Worm (Caenorhabditis elegans): ENCODE measurements around the gene F55C5.10.

Gene F55C5.10

DNA sequence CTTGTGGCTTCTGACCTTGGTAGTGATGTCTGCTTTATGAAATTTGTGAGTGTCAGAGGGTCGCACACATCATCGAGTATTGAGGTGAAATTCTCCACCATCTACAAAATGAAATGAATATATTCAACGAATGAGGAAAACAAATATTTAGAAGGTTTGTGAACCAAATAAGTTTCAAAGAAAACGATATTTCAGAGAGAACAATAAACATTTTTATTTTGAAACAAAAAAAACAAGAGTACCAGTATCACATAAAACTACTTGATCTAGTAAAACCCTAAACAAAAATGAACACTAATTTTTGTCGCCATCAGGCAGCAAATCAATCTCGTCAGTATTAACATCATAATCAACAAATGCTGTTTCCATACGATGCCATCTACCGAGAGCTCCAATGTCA, 33.8 kb downstream of the F55C5.10 start, which contains the start of gene R04F11.3:
TSS of gene R04F11.3 (minus strand) at position 101 of the 400 bp plus-strand sequence.
- TF ChIP-seq cog-1 (tag; optimal IDR thresholded peaks at IDR 0.05) (no peak), ztf-23 (GFP tag; IDR thresholded peaks at IDR 0.05) (no peak), ref-1 (GFP tag; conservative IDR thresholded peaks at IDR 0.05) (no peak), klf-2 (GFP tag; conservative IDR thresholded peaks at IDR 0.05) (no peak), ztf-29 (GFP tag; IDR thresholded peaks at IDR 0.05) (no peak), flt-1 (GFP tag; IDR thresholded peaks at IDR 0.05) (no peak), T22C8.4 (GFP tag; IDR thresholded peaks at IDR 0.05) (no peak)

- no peak for TF ChIP-seq ztf-29 (GFP tag; IDR thresholded peaks at IDR 0.05)
- TF ChIP-seq T22C8.4 (GFP tag; IDR thresholded peaks at IDR 0.05), result no peak
- no peak for TF ChIP-seq med-1 (GFP tag; optimal IDR thresholded peaks at IDR 0.05; ENCODE audit: insufficient read depth)
- no peak for TF ChIP-seq klf-2 (GFP tag; conservative IDR thresholded peaks at IDR 0.05)
- TF ChIP-seq ztf-23 (GFP tag; IDR thresholded peaks at IDR 0.05), result no peak
- no peak for TF ChIP-seq flt-1 (GFP tag; IDR thresholded peaks at IDR 0.05)
- TF ChIP-seq cog-1 (tag; optimal IDR thresholded peaks at IDR 0.05), result peak; percentile 9
- TF ChIP-seq ref-1 (GFP tag; conservative IDR thresholded peaks at IDR 0.05), result no peak
Observed at ce11 chrV:12317894-12318553, 34.7 kb downstream of the F55C5.10 start, which contains the start of the genes R04F11.5 and R04F11.2. R04F11.5 (minus strand) TSS chrV:12318019. R04F11.2 (plus strand) TSS chrV:12318381.

DNA sequence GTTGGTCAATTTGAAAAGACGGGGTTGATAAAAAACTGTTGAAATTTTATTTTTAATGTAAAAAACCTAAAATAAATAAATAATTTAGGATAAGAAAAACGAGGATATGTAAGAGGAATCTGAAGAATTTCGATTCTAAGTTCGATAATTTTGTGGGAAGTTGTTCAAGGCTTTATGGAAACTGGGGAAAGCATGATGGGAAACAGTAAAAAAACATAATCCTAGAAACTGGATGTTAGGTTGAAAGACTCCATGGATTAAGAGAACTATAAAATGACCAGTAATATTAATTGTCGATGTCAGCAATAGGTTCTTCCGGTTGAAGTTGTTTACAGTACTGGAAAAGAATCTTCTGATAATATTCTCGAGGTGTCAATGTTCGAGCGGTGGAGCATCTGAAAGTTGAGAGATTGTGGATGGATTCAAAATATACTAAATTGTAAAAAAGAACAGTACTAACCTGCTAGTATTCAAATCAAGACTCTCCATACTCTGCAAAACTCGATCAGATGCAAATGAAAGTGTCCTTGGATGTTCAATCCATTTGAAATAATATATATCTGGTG, 37.1 kb downstream of the F55C5.10 start:
- TF ChIP-seq ref-1 (GFP tag; conservative IDR thresholded peaks at IDR 0.05) (no peak), ztf-29 (GFP tag; IDR thresholded peaks at IDR 0.05) (no peak)

- TF ChIP-seq klf-2 (GFP tag; conservative IDR thresholded peaks at IDR 0.05), result no peak
- no peak for TF ChIP-seq ztf-29 (GFP tag; IDR thresholded peaks at IDR 0.05)
- no peak for TF ChIP-seq cog-1 (tag; optimal IDR thresholded peaks at IDR 0.05)
- TF ChIP-seq tab-1 (GFP tag; IDR thresholded peaks at IDR 0.05), result no peak
- TF ChIP-seq ref-1 (GFP tag; conservative IDR thresholded peaks at IDR 0.05), result no peak
- TF ChIP-seq ztf-23 (GFP tag; IDR thresholded peaks at IDR 0.05), result no peak
- no peak for TF ChIP-seq med-1 (GFP tag; optimal IDR thresholded peaks at IDR 0.05; ENCODE audit: insufficient read depth)
- TF ChIP-seq T22C8.4 (GFP tag; IDR thresholded peaks at IDR 0.05), result no peak
- no peak for TF ChIP-seq flt-1 (GFP tag; IDR thresholded peaks at IDR 0.05)
Observed at ce11 chrV:12326638-12327037, 43.4 kb downstream of the F55C5.10 start.

ce11 chrV:12329173-12329572, 45.9 kb downstream of the F55C5.10 start:
- no peak for TF ChIP-seq flt-1 (GFP tag; IDR thresholded peaks at IDR 0.05)
- TF ChIP-seq klf-2 (GFP tag; conservative IDR thresholded peaks at IDR 0.05), result no peak
- no peak for TF ChIP-seq ztf-29 (GFP tag; IDR thresholded peaks at IDR 0.05)
- no peak for TF ChIP-seq med-1 (GFP tag; optimal IDR thresholded peaks at IDR 0.05; ENCODE audit: insufficient read depth)
- TF ChIP-seq ztf-23 (GFP tag; IDR thresholded peaks at IDR 0.05), result no peak
- no peak for TF ChIP-seq tab-1 (GFP tag; IDR thresholded peaks at IDR 0.05)
- no peak for TF ChIP-seq cog-1 (tag; optimal IDR thresholded peaks at IDR 0.05)
- TF ChIP-seq T22C8.4 (GFP tag; IDR thresholded peaks at IDR 0.05), result no peak
- TF ChIP-seq ref-1 (GFP tag; conservative IDR thresholded peaks at IDR 0.05), result no peak

DNA sequence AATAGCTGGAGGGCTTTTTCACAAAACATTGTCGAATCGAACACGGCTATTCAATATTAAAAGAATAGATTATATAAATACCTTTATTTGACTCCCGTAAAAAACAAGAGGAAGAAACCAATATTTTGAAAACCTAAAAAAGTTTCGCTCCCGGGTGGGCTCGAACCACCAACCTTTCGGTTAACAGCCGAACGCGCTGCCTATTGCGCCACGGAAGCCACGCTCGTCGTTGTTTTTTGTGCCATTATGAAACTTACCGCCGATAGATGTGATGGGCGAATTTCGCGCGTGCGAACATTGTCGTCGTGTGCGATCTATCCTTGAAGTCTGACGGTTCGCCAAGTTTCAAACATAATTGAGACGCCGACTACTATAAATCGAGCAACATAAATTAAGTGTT, 48.5 kb downstream of the F55C5.10 start:
- peak; percentile 71 for TF ChIP-seq ztf-23 (GFP tag; IDR thresholded peaks at IDR 0.05)
- peak; percentile 46; the same call in 1 of the 2 replicates for TF ChIP-seq ref-1 (GFP tag; conservative IDR thresholded peaks at IDR 0.05)
- TF ChIP-seq flt-1 (GFP tag; IDR thresholded peaks at IDR 0.05), result peak; percentile 79
- no peak for TF ChIP-seq klf-2 (GFP tag; conservative IDR thresholded peaks at IDR 0.05)
- TF ChIP-seq cog-1 (tag; optimal IDR thresholded peaks at IDR 0.05), result no peak
- TF ChIP-seq med-1 (GFP tag; optimal IDR thresholded peaks at IDR 0.05; ENCODE audit: insufficient read depth), result no peak
- peak; percentile 61; the same call in 1 of the 2 replicates for TF ChIP-seq tab-1 (GFP tag; IDR thresholded peaks at IDR 0.05)
- no peak for TF ChIP-seq T22C8.4 (GFP tag; IDR thresholded peaks at IDR 0.05)
- TF ChIP-seq ztf-29 (GFP tag; IDR thresholded peaks at IDR 0.05), result no peak

All from whole organism, midembryonic.